Worm (Caenorhabditis elegans) whole organism, L4 larva: ENCODE measurements around the gene T24E12.3.

Experiments
- F10B5.3 ChIP-seq: sonication (generic microtip); optimal IDR thresholded peaks from 2 replicates; lab custom pipeline; 2016; ENCODE audit warnings: mild to moderate bottlenecking, missing genetic modification characterization, missing compliant biosample characterization
- F49E8.2 ChIP-seq: sonication (generic microtip); optimal IDR thresholded peaks from 2 replicates; lab custom pipeline; 2016; ENCODE audit warnings: missing compliant biosample characterization, mild to moderate bottlenecking, missing genetic modification characterization, borderline replicate concordance
- R02D3.7 ChIP-seq: fragments of 150-350 bp; sonication (generic microtip); optimal IDR thresholded peaks from 3 replicates; lab custom pipeline; 2014; ENCODE audit warnings: missing biosample characterization, missing genetic modification characterization
- T20F7.1 ChIP-seq: fragments of 200-800 bp; sonication (Bioruptor generic); optimal IDR thresholded peaks from 2 replicates; lab custom pipeline; 2018; ENCODE audit warnings: mild to moderate bottlenecking, missing genetic modification characterization, missing compliant biosample characterization
- Y105C5A.15 ChIP-seq: fragments of 200-800 bp; sonication (Bioruptor generic); IDR thresholded peaks from 2 replicates; pipeline ENCODE4 v1.3.6; 2022; ENCODE audit warnings: missing genetic modification characterization, missing compliant biosample characterization
- ZK337.2 ChIP-seq: fragments of 200-800 bp; sonication (Bioruptor generic); IDR thresholded peaks from 2 replicates; pipeline ENCODE4 v1.3.6; 2022; ENCODE audit warnings: missing genetic modification reagents, missing genetic modification characterization, missing compliant biosample characterization
- aha-1 ChIP-seq: fragments of 150-350 bp; peaks from one replicate; lab custom pipeline; 2014; ENCODE audit warnings: missing biosample characterization, missing genetic modification characterization
- ceh-28 ChIP-seq: fragments of 150-350 bp; optimal IDR thresholded peaks from 2 replicates; lab custom pipeline; 2014; ENCODE audit warnings: missing biosample characterization, missing genetic modification reagents, missing genetic modification characterization
- ceh-44 ChIP-seq: fragments of 200-800 bp; sonication (Bioruptor generic); IDR thresholded peaks from 2 replicates; pipeline ENCODE4 v1.3.6; 2022; ENCODE audit warnings: missing genetic modification reagents, missing genetic modification characterization, missing compliant biosample characterization
- ceh-62 ChIP-seq: sonication (generic microtip); optimal IDR thresholded peaks from 2 replicates; lab custom pipeline; 2017; ENCODE audit warnings: missing biosample characterization, missing genetic modification characterization
- ces-1 ChIP-seq: fragments of 150-350 bp; sonication (generic microtip); optimal IDR thresholded peaks from 4 replicates; lab custom pipeline; 2014; ENCODE audit warnings: missing biosample characterization, missing genetic modification reagents, missing genetic modification characterization
- cey-2 ChIP-seq: sonication (generic microtip); optimal IDR thresholded peaks from 3 replicates; lab custom pipeline; 2017; ENCODE audit warnings: missing genetic modification characterization, mild to moderate bottlenecking, missing compliant biosample characterization, antibody characterized with exemption, borderline replicate concordance; ENCODE audit not compliant: insufficient read depth
- ctbp-1 ChIP-seq: fragments of 200-800 bp; sonication (Bioruptor generic); IDR thresholded peaks from 2 replicates; pipeline ENCODE4 v1.3.6; 2022; ENCODE audit warnings: missing genetic modification reagents, missing genetic modification characterization, missing compliant biosample characterization
- dmd-9 ChIP-seq: fragments of 200-800 bp; sonication (Bioruptor generic); IDR thresholded peaks from 2 replicates; pipeline ENCODE4 v1.3.6; 2022; ENCODE audit warnings: missing genetic modification reagents, missing genetic modification characterization, missing compliant biosample characterization
- dpl-1 ChIP-seq: fragments of 150-350 bp; optimal IDR thresholded peaks from 2 replicates; lab custom pipeline; 2014; ENCODE audit warnings: missing biosample characterization, missing genetic modification reagents, missing genetic modification characterization
- duxl-1 ChIP-seq: sonication (generic microtip); optimal IDR thresholded peaks from 2 replicates; lab custom pipeline; 2016; ENCODE audit warnings: mild to moderate bottlenecking, missing genetic modification characterization, moderate library complexity, missing compliant biosample characterization; ENCODE audit not compliant: poor library complexity
- dve-1 ChIP-seq: sonication (generic microtip); optimal IDR thresholded peaks from 2 replicates; lab custom pipeline; 2017; ENCODE audit warnings: antibody characterized with exemption, mild to moderate bottlenecking, missing genetic modification characterization, missing compliant biosample characterization; ENCODE audit not compliant: insufficient read depth
- egl-43 ChIP-seq: fragments of 200-800 bp; sonication (Bioruptor generic); IDR thresholded peaks from 2 replicates; pipeline ENCODE4 v1.3.6; 2022; ENCODE audit warnings: missing genetic modification reagents, missing genetic modification characterization, missing compliant biosample characterization
- fos-1 ChIP-seq: fragments of 150-350 bp; optimal IDR thresholded peaks from 2 replicates; lab custom pipeline; 2014; ENCODE audit warnings: missing biosample characterization, missing genetic modification characterization
- hlh-11 ChIP-seq: fragments of 200-800 bp; sonication (Bioruptor generic); optimal IDR thresholded peaks from 2 replicates; lab custom pipeline; 2018; ENCODE audit warnings: mild to moderate bottlenecking, missing genetic modification characterization, missing compliant biosample characterization
- hmg-1.1 ChIP-seq: fragments of 200-800 bp; sonication (Bioruptor generic); IDR thresholded peaks from 2 replicates; pipeline ENCODE4 v1.3.6; 2022; ENCODE audit warnings: missing genetic modification reagents, missing genetic modification characterization, missing compliant biosample characterization
- lin-1 ChIP-seq: fragments of 200-800 bp; sonication (Bioruptor generic); IDR thresholded peaks from 2 replicates; pipeline ENCODE4 v1.3.6; 2022; ENCODE audit warnings: missing genetic modification reagents, missing genetic modification characterization, missing compliant biosample characterization
- lin-13 ChIP-seq: fragments of 150-350 bp; optimal IDR thresholded peaks from 2 replicates; lab custom pipeline; 2014; ENCODE audit warnings: missing biosample characterization, missing genetic modification reagents, missing genetic modification characterization
- lin-29 ChIP-seq: fragments of 200-800 bp; sonication (Bioruptor generic); IDR thresholded peaks from 2 replicates; pipeline ENCODE4 v1.3.6; 2022; ENCODE audit warnings: missing genetic modification reagents, missing genetic modification characterization, missing compliant biosample characterization
- lin-38 ChIP-seq: fragments of 200-800 bp; sonication (Bioruptor generic); IDR thresholded peaks from 2 replicates; pipeline ENCODE4 v1.3.6; 2022; ENCODE audit warnings: missing genetic modification reagents, missing genetic modification characterization, missing compliant biosample characterization
- lsy-2 ChIP-seq, 2 experiments: fragments of 150-350 bp in 1 of 2; sonication (generic microtip) in 1 of 2; optimal IDR thresholded peaks; 2 replicates each; lab custom pipeline; 2014 to 2017; ENCODE audit warnings: missing biosample characterization in 2 of 2, missing genetic modification characterization in 2 of 2
- madf-9 ChIP-seq: fragments of 200-800 bp; sonication (Bioruptor generic); conservative IDR thresholded peaks from 2 replicates; pipeline ENCODE4 v1.3.6; 2022; ENCODE audit warnings: missing genetic modification reagents, missing genetic modification characterization, missing compliant biosample characterization
- mdl-1 ChIP-seq, 2 experiments: fragments of 150-350 bp in 1 of 2; sonication (generic microtip) in 1 of 2; optimal IDR thresholded peaks; 2 replicates each; lab custom pipeline; 2014 to 2017; ENCODE audit warnings: missing biosample characterization in 2 of 2, missing genetic modification characterization in 2 of 2
- mes-2 ChIP-seq: sonication (generic microtip); optimal IDR thresholded peaks from 2 replicates; lab custom pipeline; 2016; ENCODE audit warnings: missing genotype, mild to moderate bottlenecking, missing genetic modification characterization, missing compliant biosample characterization; ENCODE audit not compliant: poor library complexity, severe bottlenecking
- nhr-10 ChIP-seq: fragments of 150-350 bp; optimal IDR thresholded peaks from 2 replicates; lab custom pipeline; 2014; ENCODE audit warnings: missing biosample characterization, missing genetic modification characterization
- nhr-11 ChIP-seq: fragments of 150-350 bp; optimal IDR thresholded peaks from 2 replicates; lab custom pipeline; 2014; ENCODE audit warnings: missing biosample characterization, missing genetic modification characterization
- nhr-111 ChIP-seq: fragments of 200-800 bp; sonication (Bioruptor generic); optimal IDR thresholded peaks from 2 replicates; lab custom pipeline; 2018; ENCODE audit warnings: mild to moderate bottlenecking, missing genetic modification characterization, missing compliant biosample characterization
- nhr-237 ChIP-seq: sonication (generic microtip); optimal IDR thresholded peaks from 2 replicates; lab custom pipeline; 2017; ENCODE audit warnings: missing biosample characterization, missing genetic modification characterization
- nhr-28 ChIP-seq: fragments of 150-350 bp; optimal IDR thresholded peaks from 2 replicates; lab custom pipeline; 2014; ENCODE audit warnings: missing biosample characterization, missing genetic modification characterization
- nhr-6 ChIP-seq: fragments of 150-350 bp; optimal IDR thresholded peaks from 2 replicates; lab custom pipeline; 2014; ENCODE audit warnings: missing biosample characterization, missing genetic modification characterization
- php-3 ChIP-seq: fragments of 200-800 bp; sonication (Bioruptor generic); IDR thresholded peaks from 2 replicates; pipeline ENCODE4 v1.3.6; 2022; ENCODE audit warnings: missing genetic modification reagents, missing genetic modification characterization, missing compliant biosample characterization
- rbr-2 ChIP-seq: sonication (generic microtip); optimal IDR thresholded peaks from 2 replicates; lab custom pipeline; 2016; ENCODE audit warnings: missing genotype, missing genetic modification characterization, missing compliant biosample characterization
- saeg-2 ChIP-seq: fragments of 200-800 bp; sonication (Bioruptor generic); IDR thresholded peaks from 2 replicates; pipeline ENCODE4 v1.3.6; 2022; ENCODE audit warnings: missing genetic modification reagents, missing genetic modification characterization, missing compliant biosample characterization
- sdz-12 ChIP-seq: fragments of 200-800 bp; sonication (Bioruptor generic); optimal IDR thresholded peaks from 2 replicates; lab custom pipeline; 2018; ENCODE audit warnings: mild to moderate bottlenecking, missing genetic modification characterization, missing compliant biosample characterization
- snpc-1.2 ChIP-seq: fragments of 200-800 bp; sonication (Bioruptor generic); IDR thresholded peaks from 2 replicates; pipeline ENCODE4 v1.3.6; 2022; ENCODE audit warnings: missing genetic modification reagents, missing genetic modification characterization, missing compliant biosample characterization
- tag-97 ChIP-seq: fragments of 200-800 bp; sonication (Bioruptor generic); IDR thresholded peaks from 2 replicates; pipeline ENCODE4 v1.3.6; 2022; ENCODE audit warnings: missing genetic modification characterization, missing compliant biosample characterization
- unc-130 ChIP-seq: sonication (generic microtip); optimal IDR thresholded peaks from 2 replicates; lab custom pipeline; 2016; ENCODE audit warnings: missing genetic modification reagents, missing genetic modification characterization, missing compliant biosample characterization
- zfp-2 ChIP-seq: sonication (generic microtip); optimal IDR thresholded peaks from 2 replicates; lab custom pipeline; 2016; ENCODE audit warnings: mild to moderate bottlenecking, missing genetic modification characterization, missing compliant biosample characterization
- zfp-3 ChIP-seq: fragments of 200-800 bp; sonication (Bioruptor generic); conservative IDR thresholded peaks from 2 replicates; pipeline ENCODE4 v1.3.6; 2022; ENCODE audit warnings: missing genetic modification reagents, missing genetic modification characterization, missing compliant biosample characterization
- zip-2 ChIP-seq: fragments of 150-350 bp; optimal IDR thresholded peaks from 2 replicates; lab custom pipeline; 2014; ENCODE audit warnings: missing biosample characterization, missing genetic modification characterization
- ztf-11 ChIP-seq: fragments of 150-350 bp; optimal IDR thresholded peaks from 2 replicates; lab custom pipeline; 2014; ENCODE audit warnings: missing biosample characterization, missing genetic modification characterization
- ztf-7 ChIP-seq: fragments of 150-350 bp; optimal IDR thresholded peaks from 2 replicates; lab custom pipeline; 2014; ENCODE audit warnings: missing biosample characterization, missing genetic modification characterization

The T24E12.3 gene

DNA sequence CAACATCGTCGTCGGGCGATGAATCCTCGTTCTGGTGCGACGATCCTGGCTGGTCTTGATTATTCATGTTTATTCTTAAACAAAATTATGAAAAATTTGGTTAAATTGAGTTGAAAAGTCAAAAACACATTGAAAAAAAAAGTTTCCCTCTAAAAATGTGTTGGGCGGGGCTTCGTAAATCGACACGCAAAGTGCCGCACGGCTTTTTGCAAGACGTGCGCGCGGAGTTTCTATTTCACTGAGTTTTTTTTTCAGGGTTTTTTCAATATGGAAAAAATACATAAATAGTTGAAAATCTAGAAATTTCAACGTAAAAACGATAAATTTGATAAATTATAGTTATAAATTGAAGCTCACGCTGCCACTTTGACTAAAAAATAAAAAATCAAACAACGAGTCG, 32.3 kb downstream of the T24E12.3 start, which contains the start of gene F54D10.5 (continued):
- peak; percentile 35 for TF ChIP-seq hlh-11 (tag; lab: Kevin White, UChicago)

DNA sequence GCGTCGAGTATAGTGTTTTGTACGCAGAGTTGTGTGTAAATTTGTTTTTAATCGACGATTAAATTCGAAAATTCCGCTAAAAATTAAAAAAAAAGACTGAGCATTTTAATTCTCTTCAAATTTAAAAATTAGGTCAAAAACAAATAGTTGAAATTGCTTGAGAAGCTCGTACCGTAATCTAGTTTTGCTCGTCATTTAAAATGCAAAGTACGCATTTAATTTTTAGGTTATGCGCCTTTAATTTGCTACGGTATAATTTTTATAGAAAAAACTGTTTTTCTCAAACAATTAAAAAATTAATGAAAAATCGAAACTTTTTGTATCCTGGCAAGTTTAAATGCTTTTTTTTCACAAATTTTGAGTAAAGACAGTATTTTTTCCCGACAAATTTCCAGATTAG, 32.8 kb downstream of the T24E12.3 start:
- TF ChIP-seq unc-130 (GFP tag; lab: Kevin White, UChicago), result no peak
- TF ChIP-seq F49E8.2 (tag; lab: Kevin White, UChicago), result peak; percentile 56
- TF ChIP-seq rbr-2, result no peak
- TF ChIP-seq nhr-11, result no peak
- TF ChIP-seq lin-38 (GFP tag; lab: Robert Waterston, UW), result 0 out of 2 replicates have a peak, but pooled peaks have one; percentile 12

- TF ChIP-seq ceh-62 (tag; lab: Kevin White, UChicago) (no peak), snpc-1.2 (no peak), ces-1 (GFP tag; lab: Kevin White, UChicago) (no peak), nhr-11 (no peak), ztf-7 (tag; lab: Kevin White, UChicago) (no peak), nhr-10 (tag; lab: Kevin White, UChicago) (no peak), Y105C5A.15 (GFP tag; lab: Robert Waterston, UW) (no peak), T20F7.1 (GFP tag; lab: Kevin White, UChicago) (no peak), mdl-1 (tag; optimal IDR thresholded peaks at IDR 0.05; lab: Kevin White, UChicago) (peak in 1 of 2 experiments; percentile 5), lsy-2 (tag; optimal IDR thresholded peaks at IDR 0.05; lab: Kevin White, UChicago) (peak in 1 of 2 experiments; percentile 49), dve-1 (tag; lab: Kevin White, UChicago) (peak; percentile 87), R02D3.7 (tag; lab: Kevin White, UChicago) (no peak), nhr-237 (tag; lab: Kevin White, UChicago) (no peak), nhr-28 (peak; percentile 76), nhr-111 (GFP tag; lab: Kevin White, UChicago) (no peak), ceh-44 (GFP tag; lab: Robert Waterston, UW) (no peak), saeg-2 (no peak), egl-43 (GFP tag; lab: Robert Waterston, UW) (no peak), madf-9 (GFP tag; lab: Robert Waterston, UW) (no peak), php-3 (GFP tag; lab: Robert Waterston, UW) (0 out of 2 replicates have a peak, but pooled peaks have one; percentile 36), ctbp-1 (GFP tag; lab: Robert Waterston, UW) (no peak), ZK337.2 (GFP tag; lab: Robert Waterston, UW) (no peak), lin-29 (GFP tag; lab: Robert Waterston, UW) (no peak), zfp-3 (GFP tag; lab: Robert Waterston, UW) (no peak), F10B5.3 (no peak), zip-2 (tag; lab: Kevin White, UChicago) (no peak), tag-97 (GFP tag; lab: Robert Waterston, UW) (no peak), unc-130 (GFP tag; lab: Kevin White, UChicago) (no peak), dpl-1 (GFP tag; lab: Kevin White, UChicago) (peak; percentile 13), nhr-6 (peak; percentile 42), sdz-12 (GFP tag; lab: Kevin White, UChicago) (no peak), duxl-1 (no peak), hmg-1.1 (GFP tag; lab: Robert Waterston, UW) (peak; percentile 32; the same call in 1 of the 2 replicates), lin-38 (GFP tag; lab: Robert Waterston, UW) (0 out of 2 replicates have a peak, but pooled peaks have one; percentile 7), ceh-28 (tag; lab: Kevin White, UChicago) (no peak), zfp-2 (tag; lab: Kevin White, UChicago) (no peak), lin-13 (peak; percentile 24), mes-2 (tag; lab: Kevin White, UChicago) (peak; percentile 47), F49E8.2 (tag; lab: Kevin White, UChicago) (no peak), lin-1 (GFP tag; lab: Robert Waterston, UW) (no peak), aha-1 (tag; lab: Kevin White, UChicago) (no peak), fos-1 (tag; lab: Kevin White, UChicago) (no peak), ztf-11 (tag; lab: Kevin White, UChicago) (no peak), dmd-9 (GFP tag; lab: Robert Waterston, UW) (no peak), cey-2 (tag; lab: Kevin White, UChicago) (no peak)
Measured at ce11 chrII:3810550-3810949, 34.7 kb downstream of the T24E12.3 start.
